Worm (Caenorhabditis elegans) whole organism, L2 larva: ENCODE data around the gene rab-6.1.
A peak's percentile ranks its signal among the peaks of the same experiment; 100 is the strongest.

Experiments used
- C34F6.9 ChIP-seq: fragments of 150-350 bp; optimal IDR thresholded peaks from 2 replicates; lab custom pipeline; 2014; ENCODE audit warnings: missing biosample characterization, missing genetic modification characterization
- F13H6.1 ChIP-seq: sonication (generic microtip); optimal IDR thresholded peaks from 2 replicates; lab custom pipeline; 2016; ENCODE audit warnings: missing genetic modification characterization, missing compliant biosample characterization
- R02D3.7 ChIP-seq: fragments of 150-350 bp; optimal IDR thresholded peaks from 2 replicates; lab custom pipeline; 2014; ENCODE audit warnings: missing biosample characterization, missing genetic modification characterization
- ZK546.5 ChIP-seq: sonication (generic microtip); optimal IDR thresholded peaks from 2 replicates; lab custom pipeline; 2017; ENCODE audit warnings: missing biosample characterization, missing genetic modification characterization
- alr-1 ChIP-seq: fragments of 150-350 bp; optimal IDR thresholded peaks from 2 replicates; lab custom pipeline; 2014; ENCODE audit warnings: missing biosample characterization, missing genetic modification characterization
- ama-1 ChIP-seq: fragments of 150-350 bp; optimal IDR thresholded peaks from 2 replicates; lab custom pipeline; 2018; ENCODE audit warnings: inconsistent platforms
- blmp-1 ChIP-seq: sonication (generic microtip); optimal IDR thresholded peaks from 2 replicates; lab custom pipeline; 2017; ENCODE audit warnings: missing genetic modification characterization, mild to moderate bottlenecking, missing compliant biosample characterization, antibody characterized with exemption, moderate library complexity; ENCODE audit not compliant: insufficient read depth
- crh-2 ChIP-seq: sonication (generic microtip); optimal IDR thresholded peaks from 2 replicates; lab custom pipeline; 2017; ENCODE audit warnings: missing biosample characterization, missing genetic modification characterization
- dmd-4 ChIP-seq: sonication (generic microtip); optimal IDR thresholded peaks from 2 replicates; lab custom pipeline; 2017; ENCODE audit warnings: missing biosample characterization, missing genetic modification characterization
- egl-27 ChIP-seq: sonication (generic microtip); optimal IDR thresholded peaks from 3 replicates; lab custom pipeline; 2017; ENCODE audit warnings: missing biosample characterization, missing genetic modification reagents, missing genetic modification characterization
- elt-3 ChIP-seq: sonication (generic microtip); optimal IDR thresholded peaks from 2 replicates; lab custom pipeline; 2017; ENCODE audit warnings: missing biosample characterization, missing genetic modification characterization
- fos-1 ChIP-seq: fragments of 150-350 bp; optimal IDR thresholded peaks from 2 replicates; lab custom pipeline; 2014; ENCODE audit warnings: missing biosample characterization, missing genetic modification characterization
- gmeb-1 ChIP-seq: fragments of 150-350 bp; optimal IDR thresholded peaks from 2 replicates; lab custom pipeline; 2014; ENCODE audit warnings: missing biosample characterization, missing genetic modification characterization
- lin-11 ChIP-seq: fragments of 150-350 bp; sonication (generic microtip); optimal IDR thresholded peaks from 2 replicates; lab custom pipeline; 2014; ENCODE audit warnings: missing biosample characterization, missing genetic modification characterization, inconsistent platforms, mixed read lengths
- lin-13 ChIP-seq: fragments of 150-350 bp; optimal IDR thresholded peaks from 2 replicates; lab custom pipeline; 2014; ENCODE audit warnings: missing biosample characterization, missing genetic modification reagents, missing genetic modification characterization
- lin-39 ChIP-seq: fragments of 150-350 bp; optimal IDR thresholded peaks from 2 replicates; lab custom pipeline; 2014; ENCODE audit warnings: missing biosample characterization, missing genetic modification reagents, missing genetic modification characterization
- lsy-2 ChIP-seq, 2 experiments: fragments of 150-350 bp in 1 of 2; sonication (generic microtip) in 1 of 2; optimal IDR thresholded peaks; 2 replicates each; lab custom pipeline; 2014 to 2017; ENCODE audit warnings: missing biosample characterization in 2 of 2, missing genetic modification characterization in 2 of 2
- mab-5 ChIP-seq: fragments of 150-350 bp; optimal IDR thresholded peaks from 2 replicates; lab custom pipeline; 2014; ENCODE audit warnings: missing biosample characterization, missing genetic modification characterization
- nhr-11 ChIP-seq: fragments of 150-350 bp; optimal IDR thresholded peaks from 2 replicates; lab custom pipeline; 2014; ENCODE audit warnings: missing biosample characterization, missing genetic modification characterization
- nhr-21 ChIP-seq: fragments of 150-350 bp; optimal IDR thresholded peaks from 2 replicates; lab custom pipeline; 2014; ENCODE audit warnings: missing biosample characterization, missing genetic modification characterization
- nhr-23 ChIP-seq: fragments of 150-350 bp; optimal IDR thresholded peaks from 2 replicates; lab custom pipeline; 2014; ENCODE audit warnings: missing biosample characterization, missing genetic modification reagents, missing genetic modification characterization
- nhr-237 ChIP-seq: fragments of 150-350 bp; optimal IDR thresholded peaks from 2 replicates; lab custom pipeline; 2014; ENCODE audit warnings: missing biosample characterization, missing genetic modification characterization
- nhr-25 ChIP-seq: fragments of 150-350 bp; sonication (generic microtip); optimal IDR thresholded peaks from 3 replicates; lab custom pipeline; 2014; ENCODE audit warnings: missing biosample characterization, missing genetic modification characterization
- nhr-6 ChIP-seq: fragments of 150-350 bp; optimal IDR thresholded peaks from 2 replicates; lab custom pipeline; 2014; ENCODE audit warnings: missing biosample characterization, missing genetic modification characterization
- nhr-77 ChIP-seq: fragments of 150-350 bp; optimal IDR thresholded peaks from 2 replicates; lab custom pipeline; 2014; ENCODE audit warnings: missing biosample characterization, missing genetic modification characterization
- sem-4 ChIP-seq: fragments of 150-350 bp; optimal IDR thresholded peaks from 2 replicates; lab custom pipeline; 2014; ENCODE audit warnings: missing biosample characterization, missing genetic modification reagents, missing genetic modification characterization
- skn-1 ChIP-seq: sonication (generic microtip); optimal IDR thresholded peaks from 2 replicates; lab custom pipeline; 2017; ENCODE audit warnings: missing biosample characterization, missing genetic modification characterization
- sma-3 ChIP-seq: sonication (generic microtip); optimal IDR thresholded peaks from 2 replicates; lab custom pipeline; 2016; ENCODE audit warnings: missing genetic modification reagents, missing genetic modification characterization, missing compliant biosample characterization
- sma-9 ChIP-seq, 2 experiments: fragments of 150-350 bp in 1 of 2; sonication (generic microtip) in 1 of 2; optimal IDR thresholded peaks; 2 replicates each; lab custom pipeline; 2014 to 2016; ENCODE audit warnings: missing genetic modification characterization in 2 of 2, mild to moderate bottlenecking in 1 of 2, missing biosample characterization in 1 of 2, missing compliant biosample characterization in 1 of 2, missing genetic modification reagents in 1 of 2, moderate library complexity in 1 of 2
- snpc-4 ChIP-seq: fragments of 150-350 bp; optimal IDR thresholded peaks from 2 replicates; lab custom pipeline; 2014; ENCODE audit warnings: missing biosample characterization, missing genetic modification characterization
- unc-55 ChIP-seq: fragments of 150-350 bp; sonication (generic microtip); optimal IDR thresholded peaks from 3 replicates; lab custom pipeline; 2014; ENCODE audit warnings: missing biosample characterization, missing genetic modification reagents, missing genetic modification characterization
- unc-62 ChIP-seq: fragments of 150-350 bp; optimal IDR thresholded peaks from 2 replicates; lab custom pipeline; 2014; ENCODE audit warnings: missing biosample characterization, missing genetic modification reagents, missing genetic modification characterization
- zag-1 ChIP-seq: fragments of 150-350 bp; optimal IDR thresholded peaks from 2 replicates; lab custom pipeline; 2014; ENCODE audit warnings: missing biosample characterization, missing genetic modification characterization
- ztf-1 ChIP-seq: fragments of 200-800 bp; sonication (Bioruptor generic); conservative IDR thresholded peaks from 2 replicates; pipeline ENCODE4 v1.3.6; 2022; ENCODE audit warnings: missing genetic modification characterization, missing compliant biosample characterization

Gene rab-6.1

DNA sequence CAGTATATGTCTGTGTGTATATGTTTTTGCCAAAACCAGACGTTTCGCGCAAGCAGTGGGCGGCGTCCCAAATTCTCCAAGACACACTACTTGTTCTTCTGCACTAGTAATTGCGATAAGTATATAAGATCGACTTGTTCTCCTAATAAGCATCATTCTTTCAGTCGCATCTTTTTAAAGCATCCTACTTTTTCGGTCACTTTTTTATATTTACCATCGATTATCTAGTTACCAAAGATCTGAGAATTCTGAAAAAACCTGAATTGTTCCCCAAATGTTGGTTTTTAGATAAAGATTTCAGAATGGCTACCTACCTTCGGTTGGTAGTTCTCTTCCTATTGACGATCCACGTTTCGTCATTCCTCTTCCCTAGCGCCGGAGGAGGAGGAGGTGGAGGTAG is 43.8 kb downstream of the rab-6.1 start, which contains the start of gene grl-25:
Gene grl-25, plus strand, starts transcription at position 301 of the 400 bp plus-strand sequence.
- TF ChIP-seq lin-39: no peak

DNA sequence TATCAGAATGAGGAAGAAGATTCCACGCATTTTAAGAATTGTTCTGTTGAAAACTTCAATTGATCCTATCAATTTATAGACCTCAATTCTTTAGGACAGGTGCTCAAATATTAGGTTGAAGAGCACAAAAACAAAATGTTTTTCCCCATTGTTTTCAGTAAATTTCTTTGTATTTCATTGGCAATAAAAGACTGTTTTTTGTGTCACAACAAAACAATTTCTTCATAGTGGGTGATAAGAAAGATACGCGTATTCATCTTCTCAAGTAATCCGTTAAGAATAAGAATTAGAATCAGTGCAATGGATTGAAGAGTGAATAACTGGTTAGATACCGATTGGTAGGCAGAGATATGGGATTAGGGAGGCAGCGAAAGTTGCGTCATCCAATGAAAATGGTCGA is 45.1 kb downstream of the rab-6.1 start, which contains the start of gene ZK643.6:
Gene ZK643.6, minus strand, starts transcription at position 101 of the 400 bp plus-strand sequence.
- TF ChIP-seq nhr-25 (tag; lab: Kevin White, UChicago) (no peak), nhr-77 (no peak), lin-11 (no peak), nhr-21 (tag; lab: Kevin White, UChicago) (no peak), crh-2 (tag; lab: Kevin White, UChicago) (no peak), nhr-6 (tag; lab: Kevin White, UChicago) (no peak), F13H6.1 (tag; lab: Kevin White, UChicago) (no peak), blmp-1 (no peak), sem-4 (no peak), sma-3 (no peak), alr-1 (tag; lab: Kevin White, UChicago) (no peak), lsy-2 (tag; optimal IDR thresholded peaks at IDR 0.05; lab: Kevin White, UChicago) (no peak), ztf-1 (GFP tag; lab: Robert Waterston, UW) (no peak), skn-1 (tag; lab: Kevin White, UChicago) (no peak), egl-27 (tag; lab: Kevin White, UChicago) (no peak), nhr-23 (tag; lab: Kevin White, UChicago) (no peak), nhr-237 (tag; lab: Kevin White, UChicago) (no peak)

DNA sequence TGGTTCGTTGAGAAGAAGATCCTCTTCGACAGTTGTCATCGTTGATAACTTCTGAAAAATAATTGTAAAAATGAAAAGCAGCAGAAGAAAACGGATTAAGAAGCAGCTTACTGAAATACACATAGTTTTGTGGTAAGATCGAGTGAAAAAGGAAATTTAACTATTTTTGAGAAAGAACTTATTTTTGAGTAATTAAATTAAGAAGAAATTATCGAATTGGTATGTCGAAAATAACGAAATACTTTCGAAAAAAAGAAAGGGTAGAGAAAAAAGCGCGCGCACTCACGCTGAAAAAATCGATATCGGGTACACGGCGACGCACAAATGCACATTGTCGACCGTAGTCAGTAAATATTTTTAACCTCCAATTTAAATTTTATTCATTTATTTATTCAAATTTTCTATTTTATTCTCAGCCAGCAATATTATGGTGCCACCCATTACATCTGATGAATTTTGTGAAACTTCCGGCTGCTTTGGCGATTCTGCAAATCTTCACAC is 49.6 kb downstream of the rab-6.1 start, which contains the start of the genes ZK643.5 and ZK643.2:
Gene ZK643.5, minus strand, starts transcription at position 51 of the 501 bp plus-strand sequence.
Gene ZK643.2, plus strand, starts transcription at position 395 of the 501 bp plus-strand sequence.
- TF ChIP-seq sem-4 (peak; percentile 50), sma-3 (peak; percentile 53), nhr-23 (tag; lab: Kevin White, UChicago) (no peak), crh-2 (tag; lab: Kevin White, UChicago) (peak; percentile 73), mab-5 (tag; lab: Kevin White, UChicago) (peak; percentile 52), zag-1 (peak; percentile 4), sma-9 (GFP tag; optimal IDR thresholded peaks at IDR 0.05; lab: Kevin White, UChicago) (peak; percentile 75), sma-9 (tag; optimal IDR thresholded peaks at IDR 0.05; lab: Kevin White, UChicago) (no peak), lin-11 (peak; percentile 7), unc-62 (GFP tag; lab: Kevin White, UChicago) (no peak), lsy-2 (tag; optimal IDR thresholded peaks at IDR 0.05; lab: Kevin White, UChicago) (peak; percentile 81 to 97), elt-3 (tag; lab: Kevin White, UChicago) (no peak), nhr-21 (tag; lab: Kevin White, UChicago) (peak; percentile 35), ama-1 (lab: Kevin White, UChicago) (no peak), snpc-4 (tag; lab: Kevin White, UChicago) (peak; percentile 33), F13H6.1 (tag; lab: Kevin White, UChicago) (peak; percentile 65), R02D3.7 (tag; lab: Kevin White, UChicago) (no peak), lin-13 (GFP tag; lab: Kevin White, UChicago) (peak; percentile 59), gmeb-1 (tag; lab: Kevin White, UChicago) (peak; percentile 72), nhr-6 (tag; lab: Kevin White, UChicago) (peak; percentile 30), nhr-11 (tag; lab: Kevin White, UChicago) (no peak), unc-55 (GFP tag; lab: Kevin White, UChicago) (peak; percentile 89), C34F6.9 (peak; percentile 79)

DNA sequence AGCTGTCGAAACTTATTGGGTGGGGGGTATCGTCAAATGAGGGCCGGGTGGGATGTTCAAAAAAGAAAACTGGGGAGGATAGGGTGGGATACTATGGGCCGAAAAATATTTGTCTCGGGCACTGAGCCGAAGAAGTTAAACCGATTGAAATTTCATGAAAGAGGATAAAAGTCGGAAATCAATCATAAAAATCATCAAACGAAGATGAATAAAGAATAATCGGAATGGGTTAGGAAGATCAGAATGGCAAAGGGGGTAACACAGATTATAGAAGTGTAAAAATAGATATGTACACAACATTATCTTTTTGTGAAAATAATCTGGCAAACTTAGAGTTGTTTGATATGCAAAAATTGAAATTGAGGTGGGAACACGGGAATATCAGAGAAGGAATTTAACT is 50.2 kb downstream of the rab-6.1 start:
- TF ChIP-seq dmd-4 (tag; lab: Kevin White, UChicago) (no peak), fos-1 (no peak), ama-1 (lab: Kevin White, UChicago) (no peak), nhr-237 (tag; lab: Kevin White, UChicago) (no peak), ZK546.5 (tag; lab: Kevin White, UChicago) (no peak), skn-1 (tag; lab: Kevin White, UChicago) (no peak), unc-55 (GFP tag; lab: Kevin White, UChicago) (no peak)
